Fruit fly (Drosophila melanogaster) whole organism, embryonic: ENCODE results near the gene Upf2.

ENCODE experiments used
- Adf1 ChIP-seq: fragments of 200-800 bp; sonication (Bioruptor generic); IDR thresholded peaks from 2 replicates; pipeline ENCODE4 v1.3.6; 2022; ENCODE audit warnings: missing biosample characterization, missing genetic modification characterization
- Bgb ChIP-seq: fragments of 200-800 bp; sonication (Bioruptor generic); IDR thresholded peaks from 2 replicates; pipeline ENCODE4 v1.3.6; 2022; ENCODE audit warnings: missing biosample characterization, missing genetic modification characterization; ENCODE audit not compliant: partially characterized antibody
- CG11093 ChIP-seq: fragments of 200-800 bp; sonication (Bioruptor generic); IDR thresholded peaks from 3 replicates; pipeline ENCODE4 v1.3.6; 2022; ENCODE audit warnings: missing biosample characterization, missing genetic modification characterization
- CG12299 ChIP-seq: fragments of 200-800 bp; sonication (Bioruptor generic); optimal IDR thresholded peaks from 2 replicates; lab custom pipeline; 2018; ENCODE audit warnings: missing biosample characterization, mild to moderate bottlenecking, missing genetic modification characterization
- CG12942 ChIP-seq: fragments of 200-800 bp; sonication (Bioruptor generic); optimal IDR thresholded peaks from 3 replicates; lab custom pipeline; 2016; ENCODE audit warnings: missing biosample characterization, missing genetic modification characterization
- CG13424 ChIP-seq: fragments of 200-800 bp; sonication (Bioruptor generic); optimal IDR thresholded peaks from 2 replicates; lab custom pipeline; 2019; ENCODE audit warnings: missing biosample characterization, mild to moderate bottlenecking, missing genetic modification characterization, moderate library complexity
- CG14441 ChIP-seq: fragments of 200-800 bp; sonication (Bioruptor generic); IDR thresholded peaks from 2 replicates; pipeline ENCODE4 v1.3.6; 2022; ENCODE audit warnings: missing biosample characterization, missing genetic modification characterization
- CG15269 ChIP-seq: fragments of 200-800 bp; sonication (Bioruptor generic); optimal IDR thresholded peaks from 2 replicates; lab custom pipeline; 2018; ENCODE audit warnings: missing biosample characterization, mild to moderate bottlenecking, missing genetic modification characterization, moderate library complexity
- CG15696 ChIP-seq: fragments of 200-800 bp; sonication (Bioruptor generic); optimal IDR thresholded peaks from 2 replicates; lab custom pipeline; 2019; ENCODE audit warnings: missing biosample characterization, mild to moderate bottlenecking, missing genetic modification characterization, moderate library complexity
- CG17385 ChIP-seq: fragments of 200-800 bp; sonication (Bioruptor generic); optimal IDR thresholded peaks from 3 replicates; lab custom pipeline; 2018; ENCODE audit warnings: missing biosample characterization, mild to moderate bottlenecking, missing genetic modification characterization
- CG17568 ChIP-seq: fragments of 200-800 bp; sonication (Bioruptor generic); optimal IDR thresholded peaks from 2 replicates; lab custom pipeline; 2018; ENCODE audit warnings: missing biosample characterization, mild to moderate bottlenecking, missing genetic modification characterization, moderate library complexity
- CG1832 ChIP-seq: fragments of 200-800 bp; sonication (Bioruptor generic); optimal IDR thresholded peaks from 2 replicates; lab custom pipeline; 2017; ENCODE audit warnings: missing biosample characterization, mild to moderate bottlenecking, missing genetic modification characterization, inconsistent platforms
- CG18619 ChIP-seq: fragments of 200-800 bp; sonication (Bioruptor generic); optimal IDR thresholded peaks from 3 replicates; lab custom pipeline; 2017; ENCODE audit warnings: missing biosample characterization, mild to moderate bottlenecking, missing genetic modification characterization
- CG3163 ChIP-seq: fragments of 200-800 bp; sonication (Bioruptor generic); optimal IDR thresholded peaks from 3 replicates; lab custom pipeline; 2016; ENCODE audit warnings: missing biosample characterization, missing genetic modification characterization
- CG43689 ChIP-seq: fragments of 200-800 bp; sonication (Bioruptor generic); IDR thresholded peaks from 2 replicates; pipeline ENCODE4 v1.3.6; 2022; ENCODE audit warnings: missing biosample characterization, missing genetic modification characterization
- CG5953 ChIP-seq: fragments of 200-800 bp; sonication (Bioruptor generic); IDR thresholded peaks from 2 replicates; pipeline ENCODE4 v1.3.6; 2022; ENCODE audit warnings: missing biosample characterization, missing genetic modification characterization
- CG6813 ChIP-seq: fragments of 200-800 bp; sonication (Bioruptor generic); optimal IDR thresholded peaks from 2 replicates; lab custom pipeline; 2017; ENCODE audit warnings: missing biosample characterization, missing genetic modification characterization, mild to moderate bottlenecking, moderate library complexity, missing genetic modification reagents
- CG7357 ChIP-seq: fragments of 200-800 bp; sonication (Bioruptor generic); IDR thresholded peaks from 3 replicates; pipeline ENCODE4 v1.3.6; 2022; ENCODE audit warnings: missing biosample characterization, missing genetic modification characterization
- CG7839 ChIP-seq: fragments of 200-800 bp; sonication (Bioruptor generic); optimal IDR thresholded peaks from 3 replicates; lab custom pipeline; 2018; ENCODE audit warnings: missing biosample characterization, mild to moderate bottlenecking, missing genetic modification characterization, moderate library complexity
- CG7987 ChIP-seq: fragments of 200-800 bp; sonication (Bioruptor generic); optimal IDR thresholded peaks from 2 replicates; lab custom pipeline; 2018; ENCODE audit warnings: missing biosample characterization, mild to moderate bottlenecking, missing genetic modification characterization, moderate library complexity
- Doc3 ChIP-seq: fragments of 200-800 bp; sonication (Bioruptor generic); IDR thresholded peaks from 3 replicates; pipeline ENCODE4 v1.3.6; 2022; ENCODE audit warnings: missing biosample characterization, missing genetic modification characterization; ENCODE audit not compliant: partially characterized antibody
- E2f2 ChIP-seq: fragments of 200-800 bp; sonication (Bioruptor generic); IDR thresholded peaks from 2 replicates; pipeline ENCODE4 v1.3.6; 2022; ENCODE audit warnings: missing biosample characterization, missing genetic modification characterization
- Eip74EF ChIP-seq, 2 experiments: fragments of 200-800 bp in 1 of 2; fragments of >200 bp in 1 of 2; sonication (Bioruptor generic) in 1 of 2; optimal IDR thresholded peaks; 2 replicates each; lab custom pipeline; 2017 to 2019; ENCODE audit warnings: missing biosample characterization in 2 of 2, missing genetic modification characterization in 2 of 2, mild to moderate bottlenecking in 1 of 2, moderate library complexity in 1 of 2
- Fer2 ChIP-seq: fragments of 200-800 bp; sonication (Bioruptor generic); optimal IDR thresholded peaks from 2 replicates; lab custom pipeline; 2018; ENCODE audit warnings: missing biosample characterization, mild to moderate bottlenecking, missing genetic modification characterization, moderate library complexity
- Kr ChIP-seq: fragments of 200-800 bp; sonication (Bioruptor generic); optimal IDR thresholded peaks from 2 replicates; lab custom pipeline; 2017; ENCODE audit warnings: missing biosample characterization, mild to moderate bottlenecking, missing genetic modification characterization
- Lim3 ChIP-seq: fragments of 200-800 bp; sonication (Bioruptor generic); IDR thresholded peaks from 2 replicates; pipeline ENCODE4 v1.3.6; 2022; ENCODE audit warnings: missing biosample characterization, missing genetic modification characterization
- MBD-R2 ChIP-seq: fragments of 200-800 bp; sonication (Bioruptor generic); IDR thresholded peaks from 2 replicates; pipeline ENCODE4 v1.3.6; 2022; ENCODE audit warnings: missing biosample characterization, missing genetic modification characterization
- NK7.1 ChIP-seq: fragments of 200-800 bp; sonication (Bioruptor generic); optimal IDR thresholded peaks from 3 replicates; lab custom pipeline; 2016; ENCODE audit warnings: missing biosample characterization, missing genetic modification characterization
- Nf-YC ChIP-seq: fragments of 200-800 bp; optimal IDR thresholded peaks from 3 replicates; lab custom pipeline; 2019; ENCODE audit warnings: missing biosample characterization, mild to moderate bottlenecking, missing genetic modification characterization, moderate library complexity
- Sox100B ChIP-seq: fragments of 200-800 bp; sonication (Bioruptor generic); optimal IDR thresholded peaks from 3 replicates; lab custom pipeline; 2018; ENCODE audit warnings: missing biosample characterization, mild to moderate bottlenecking, missing genetic modification characterization
- Sry-β ChIP-seq: fragments of 200-800 bp; sonication (Bioruptor generic); optimal IDR thresholded peaks from 2 replicates; lab custom pipeline; 2018; ENCODE audit warnings: missing biosample characterization, mild to moderate bottlenecking, missing genetic modification characterization, moderate library complexity
- croc ChIP-seq: fragments of 200-800 bp; sonication (Bioruptor generic); conservative IDR thresholded peaks from 3 replicates; pipeline ENCODE4 v1.3.6; 2022; ENCODE audit warnings: missing biosample characterization, missing genetic modification characterization
- crp ChIP-seq, 2 experiments: fragments of 200-800 bp; sonication (Bioruptor generic); optimal IDR thresholded peaks; 2 replicates in 1 of 2; 3 replicates in 1 of 2; lab custom pipeline; 2017; ENCODE audit warnings: missing biosample characterization in 2 of 2, missing genetic modification characterization in 2 of 2, mild to moderate bottlenecking in 1 of 2, moderate library complexity in 1 of 2
- disco-r ChIP-seq: fragments of 200-800 bp; sonication (Bioruptor generic); optimal IDR thresholded peaks from 2 replicates; lab custom pipeline; 2016; ENCODE audit warnings: missing biosample characterization, missing genetic modification characterization
- dmrt99B ChIP-seq: fragments of 200-800 bp; sonication (Bioruptor generic); optimal IDR thresholded peaks from 2 replicates; lab custom pipeline; 2018; ENCODE audit warnings: missing biosample characterization, mild to moderate bottlenecking, missing genetic modification characterization, moderate library complexity
- grn ChIP-seq: fragments of 200-800 bp; sonication (Bioruptor generic); optimal IDR thresholded peaks from 3 replicates; lab custom pipeline; 2017; ENCODE audit warnings: missing biosample characterization, missing genetic modification characterization
- gro ChIP-seq: fragments of 200-800 bp; sonication (Bioruptor generic); optimal IDR thresholded peaks from 2 replicates; lab custom pipeline; 2016; ENCODE audit warnings: missing biosample characterization, missing genetic modification characterization
- jumu ChIP-seq: fragments of 200-800 bp; sonication (Bioruptor generic); optimal IDR thresholded peaks from 3 replicates; lab custom pipeline; 2016; ENCODE audit warnings: missing biosample characterization, missing genetic modification characterization
- klu ChIP-seq: fragments of 200-800 bp; sonication (Bioruptor generic); IDR thresholded peaks from 2 replicates; pipeline ENCODE4 v1.3.6; 2022; ENCODE audit warnings: missing biosample characterization, missing genetic modification characterization
- lilli ChIP-seq: fragments of 200-800 bp; sonication (Bioruptor generic); optimal IDR thresholded peaks from 3 replicates; lab custom pipeline; 2016; ENCODE audit warnings: missing biosample characterization, missing genetic modification characterization
- mirr ChIP-seq: fragments of 200-800 bp; sonication (Bioruptor generic); optimal IDR thresholded peaks from 3 replicates; lab custom pipeline; 2018; ENCODE audit warnings: missing biosample characterization, mild to moderate bottlenecking, missing genetic modification characterization
- mld ChIP-seq: fragments of 200-800 bp; sonication (Bioruptor generic); IDR thresholded peaks from 3 replicates; pipeline ENCODE4 v1.3.6; 2022; ENCODE audit warnings: missing biosample characterization, missing genetic modification characterization; ENCODE audit not compliant: partially characterized antibody
- p53 ChIP-seq: fragments of 200-800 bp; sonication (Bioruptor generic); optimal IDR thresholded peaks from 2 replicates; lab custom pipeline; 2016; ENCODE audit warnings: missing biosample characterization, missing genetic modification characterization
- ranshi ChIP-seq: fragments of 200-800 bp; sonication (Bioruptor generic); IDR thresholded peaks from 2 replicates; pipeline ENCODE4 v1.3.6; 2022; ENCODE audit warnings: missing biosample characterization, missing genetic modification characterization
- run ChIP-seq: fragments of 200-800 bp; sonication (Bioruptor generic); optimal IDR thresholded peaks from 3 replicates; lab custom pipeline; 2018; ENCODE audit warnings: missing biosample characterization, mild to moderate bottlenecking, missing genetic modification characterization
- slp2 ChIP-seq: fragments of 200-800 bp; sonication (Bioruptor generic); optimal IDR thresholded peaks from 2 replicates; lab custom pipeline; 2016; ENCODE audit warnings: missing biosample characterization, missing genetic modification characterization
- sna ChIP-seq: fragments of 200-800 bp; sonication (Bioruptor generic); IDR thresholded peaks from 2 replicates; pipeline ENCODE4 v1.3.6; 2022; ENCODE audit warnings: missing biosample characterization, missing genetic modification characterization; ENCODE audit not compliant: partially characterized antibody
- toy ChIP-seq: fragments of 200-800 bp; sonication (Bioruptor generic); IDR thresholded peaks from 2 replicates; pipeline ENCODE4 v1.3.6; 2022; ENCODE audit warnings: missing biosample characterization, missing genetic modification characterization
- twi ChIP-seq: fragments of 200-800 bp; optimal IDR thresholded peaks from 2 replicates; lab custom pipeline; 2019; ENCODE audit warnings: missing biosample characterization, mild to moderate bottlenecking, missing genetic modification characterization, moderate library complexity
- wor ChIP-seq: fragments of 200-800 bp; sonication (Bioruptor generic); IDR thresholded peaks from 2 replicates; pipeline ENCODE4 v1.3.6; 2022; ENCODE audit warnings: missing biosample characterization, missing genetic modification characterization
- zfh2 ChIP-seq: fragments of 200-800 bp; sonication (Bioruptor generic); optimal IDR thresholded peaks from 2 replicates; lab custom pipeline; 2016; ENCODE audit warnings: missing biosample characterization, missing genetic modification characterization

Gene Upf2

dm6 chrX:8058446-8058900, 16.8 kb downstream of the Upf2 start (continued):
- 0 out of 2 replicates have a peak, but pooled peaks have one; percentile 29 for TF ChIP-seq CG14441 (GFP tag; lab: Robert Waterston, UW)
- TF ChIP-seq CG17385 (GFP tag; lab: Kevin White, UChicago) = no peak
- TF ChIP-seq CG11093 = no peak
- no peak for TF ChIP-seq Doc3 (GFP tag; lab: Robert Waterston, UW)
- TF ChIP-seq mirr (GFP tag; lab: Kevin White, UChicago) = peak; percentile 79
- no peak for TF ChIP-seq run (tag; lab: Kevin White, UChicago)
- no peak for TF ChIP-seq CG5953 (GFP tag; lab: Robert Waterston, UW)
- no peak for TF ChIP-seq Sry-β
- TF ChIP-seq CG15269 (tag; lab: Kevin White, UChicago) = no peak
- no peak for TF ChIP-seq Fer2 (tag; lab: Kevin White, UChicago)
- TF ChIP-seq klu = no peak
- TF ChIP-seq mld (GFP tag; lab: Robert Waterston, UW) = no peak
- peak; percentile 29 for TF ChIP-seq CG6813 (GFP tag; lab: Kevin White, UChicago)
- TF ChIP-seq CG7839 = no peak
- no peak; the same call in 1 of the 2 replicates for TF ChIP-seq E2f2 (GFP tag; lab: Robert Waterston, UW)
- TF ChIP-seq lilli = no peak
- peak; percentile 35 for TF ChIP-seq Nf-YC
- TF ChIP-seq CG15696 (tag; lab: Kevin White, UChicago) = no peak
- TF ChIP-seq p53 (GFP tag; lab: Kevin White, UChicago) = no peak
- no peak for TF ChIP-seq CG7357 (GFP tag; lab: Robert Waterston, UW)
- no peak for TF ChIP-seq croc (GFP tag; lab: Robert Waterston, UW)
- no peak for TF ChIP-seq ranshi (GFP tag; lab: Robert Waterston, UW)
- no peak for TF ChIP-seq toy (GFP tag; lab: Robert Waterston, UW)
- no peak for TF ChIP-seq crp (GFP tag; optimal IDR thresholded peaks at IDR 0.05; lab: Kevin White, UChicago)
- TF ChIP-seq Kr (GFP tag; lab: Kevin White, UChicago) = no peak
- no peak for TF ChIP-seq Eip74EF (GFP tag; optimal IDR thresholded peaks at IDR 0.05; lab: Kevin White, UChicago)
- TF ChIP-seq CG18619 (GFP tag; lab: Kevin White, UChicago) = peak; percentile 10
- no peak for TF ChIP-seq zfh2 (GFP tag; lab: Kevin White, UChicago)
- no peak for TF ChIP-seq gro (GFP tag; lab: Kevin White, UChicago)
- 0 out of 2 replicates have a peak, but pooled peaks have one; percentile 16 for TF ChIP-seq MBD-R2 (GFP tag; lab: Robert Waterston, UW)
- peak; percentile 40 for TF ChIP-seq CG7987 (GFP tag; lab: Kevin White, UChicago)
- TF ChIP-seq CG12942 (GFP tag; lab: Kevin White, UChicago) = no peak
- peak; percentile 74 for TF ChIP-seq CG1832 (GFP tag; lab: Kevin White, UChicago)
- no peak for TF ChIP-seq disco-r (GFP tag; lab: Kevin White, UChicago)
- no peak for TF ChIP-seq Sox100B (GFP tag; lab: Kevin White, UChicago)
- no peak for TF ChIP-seq wor (GFP tag; lab: Robert Waterston, UW)
- TF ChIP-seq CG3163 (GFP tag; lab: Kevin White, UChicago) = peak; percentile 35
- no peak for TF ChIP-seq Lim3
- TF ChIP-seq slp2 (GFP tag; lab: Kevin White, UChicago) = no peak
- no peak for TF ChIP-seq NK7.1 (GFP tag; lab: Kevin White, UChicago)
- peak; percentile 55 for TF ChIP-seq twi (tag; lab: Kevin White, UChicago)
- TF ChIP-seq CG12299 (tag; lab: Kevin White, UChicago) = no peak
- TF ChIP-seq sna = no peak
- TF ChIP-seq Bgb (GFP tag; lab: Robert Waterston, UW) = peak; percentile 29; the same call in 1 of the 2 replicates
- TF ChIP-seq CG43689 (GFP tag; lab: Robert Waterston, UW) = no peak
- no peak for TF ChIP-seq grn (GFP tag; lab: Kevin White, UChicago)
- no peak for TF ChIP-seq jumu (GFP tag; lab: Kevin White, UChicago)
- no peak for TF ChIP-seq CG17568 (GFP tag; lab: Kevin White, UChicago)
- no peak for TF ChIP-seq dmrt99B (tag; lab: Kevin White, UChicago)
- no peak for TF ChIP-seq CG13424 (tag; lab: Kevin White, UChicago)
- peak; percentile 34; the same call in 1 of the 2 replicates for TF ChIP-seq Adf1 (GFP tag; lab: Robert Waterston, UW)
